Worm (Caenorhabditis elegans) whole organism, late embryonic: ENCODE measurements around the gene C29E4.11.

ENCODE experiments used
- ama-1 ChIP-seq: fragments of 150-350 bp; optimal IDR thresholded peaks from 2 replicates; lab custom pipeline; 2014
- ceh-6 ChIP-seq: fragments of 200-800 bp; sonication (Bioruptor generic); optimal IDR thresholded peaks from 2 replicates; lab custom pipeline; 2018; ENCODE audit warnings: mild to moderate bottlenecking, missing genetic modification characterization, missing compliant biosample characterization
- fkh-10 ChIP-seq: fragments of 150-350 bp; optimal IDR thresholded peaks from 2 replicates; lab custom pipeline; 2014; ENCODE audit warnings: missing biosample characterization, missing genetic modification reagents, missing genetic modification characterization
- mec-3 ChIP-seq: sonication (generic microtip); optimal IDR thresholded peaks from 2 replicates; lab custom pipeline; 2016; ENCODE audit warnings: borderline replicate concordance, missing genetic modification characterization, missing compliant biosample characterization
- nfya-1 ChIP-seq: sonication (generic microtip); optimal IDR thresholded peaks from 2 replicates; lab custom pipeline; 2017; ENCODE audit warnings: missing genetic modification characterization, mild to moderate bottlenecking, missing compliant biosample characterization, antibody characterized with exemption, moderate library complexity
- nhr-11 ChIP-seq: fragments of 150-350 bp; optimal IDR thresholded peaks from 2 replicates; lab custom pipeline; 2014; ENCODE audit warnings: missing biosample characterization, missing genetic modification characterization
- pha-4 ChIP-seq: fragments of 150-350 bp; optimal IDR thresholded peaks from 2 replicates; lab custom pipeline; 2018; ENCODE audit warnings: missing biosample characterization, missing genetic modification reagents, missing genetic modification characterization
- pqm-1 ChIP-seq: sonication (generic microtip); optimal IDR thresholded peaks from 2 replicates; lab custom pipeline; 2016; ENCODE audit warnings: missing genetic modification characterization, missing compliant biosample characterization
- sdc-2 ChIP-seq: sonication (generic microtip); optimal IDR thresholded peaks from 2 replicates; lab custom pipeline; 2016; ENCODE audit warnings: missing genotype, missing genetic modification characterization, missing compliant biosample characterization
- tbx-2 ChIP-seq: sonication (generic microtip); optimal IDR thresholded peaks from 2 replicates; lab custom pipeline; 2016; ENCODE audit warnings: missing genetic modification characterization, missing compliant biosample characterization
- unc-3 ChIP-seq, 2 experiments: fragments of 200-800 bp in 1 of 2; sonication (Bioruptor generic) in 1 of 2; sonication (generic microtip) in 1 of 2; conservative IDR thresholded peaks in 1 of 2; optimal IDR thresholded peaks in 1 of 2; 2 replicates each; pipeline versions ENCODE4 v1.3.6 to Lab custom; 2016 to 2022; ENCODE audit warnings: missing compliant biosample characterization in 2 of 2, missing genetic modification characterization in 2 of 2, missing genetic modification reagents in 1 of 2

DNA sequence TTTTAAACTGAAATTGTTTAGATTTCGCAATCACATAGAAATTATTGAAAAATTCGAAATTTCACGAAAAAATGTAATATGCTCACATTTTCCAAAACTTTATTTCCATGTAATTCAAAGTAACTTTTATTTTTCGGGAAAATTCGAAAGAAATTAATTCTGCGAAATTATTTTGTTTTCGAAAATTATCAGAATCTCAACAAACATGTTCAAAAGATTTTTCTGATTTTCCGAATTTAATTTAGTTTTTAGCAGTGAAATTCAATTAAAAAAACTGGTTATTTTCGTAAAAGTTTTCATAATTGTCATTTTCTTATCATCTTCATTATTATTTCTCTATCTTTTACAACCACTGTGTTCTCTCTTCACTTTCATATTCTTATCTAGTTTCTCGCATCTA is 24.7 kb downstream of the C29E4.11 start, which contains the start of gene ran-2:
- TF ChIP-seq ceh-6 (GFP tag; lab: Kevin White, UChicago) (no peak), fkh-10 (GFP tag; lab: Kevin White, UChicago) (no peak), pqm-1 (tag; lab: Kevin White, UChicago) (no peak), ama-1 (no peak), unc-3 (GFP tag; conservative IDR thresholded peaks at IDR 0.05; lab: Robert Waterston, UW) (no peak), unc-3 (tag; optimal IDR thresholded peaks at IDR 0.05; lab: Kevin White, UChicago) (no peak), pha-4 (tag; lab: Kevin White, UChicago) (no peak), mec-3 (tag; lab: Kevin White, UChicago) (no peak), sdc-2 (tag; lab: Kevin White, UChicago) (no peak), tbx-2 (tag; lab: Kevin White, UChicago) (no peak), nfya-1 (no peak), nhr-11 (no peak)
